Worm (Caenorhabditis elegans) whole organism, midembryonic: ENCODE data around the gene C43D7.7.

Experiments
- cog-1 ChIP-seq: sonication (generic microtip); optimal IDR thresholded peaks from 2 replicates; lab custom pipeline; 2016; ENCODE audit warnings: missing genetic modification characterization, missing compliant biosample characterization
- med-1 ChIP-seq: sonication (generic microtip); optimal IDR thresholded peaks from 2 replicates; lab custom pipeline; 2017; ENCODE audit warnings: missing genetic modification characterization, mild to moderate bottlenecking, missing compliant biosample characterization, antibody characterized with exemption, missing genetic modification reagents; ENCODE audit not compliant: insufficient read depth

DNA sequence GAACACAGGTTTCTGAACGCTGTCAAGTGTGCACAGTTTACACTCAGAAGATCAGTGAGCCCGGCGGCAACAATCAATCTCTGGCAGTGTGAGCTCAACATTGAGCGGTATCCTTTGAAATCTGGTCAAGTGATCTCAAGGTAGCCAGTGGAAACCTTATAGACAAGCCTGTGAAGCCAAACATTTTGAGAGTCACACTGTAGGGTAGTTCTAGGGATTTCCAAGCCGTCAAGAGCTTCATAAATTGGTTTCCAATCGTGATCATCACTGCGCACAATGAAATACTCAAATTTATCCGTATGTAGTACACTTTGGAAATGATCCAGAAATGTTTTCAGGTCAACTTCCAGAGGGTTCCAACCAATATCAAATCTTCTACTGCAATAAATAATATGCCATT, 12.4 kb downstream of the C43D7.7 start, which contains the start of gene F55C9.15:
- TF ChIP-seq med-1 (GFP tag; lab: Kevin White, UChicago) = no peak
- no peak for TF ChIP-seq cog-1 (tag; lab: Kevin White, UChicago)
